Fruit fly (Drosophila melanogaster) whole organism, prepupa: ENCODE data around the gene Idh.

Experiments used
- Blimp-1 ChIP-seq: fragments of 200-800 bp; sonication (Bioruptor generic); optimal IDR thresholded peaks from 3 replicates; lab custom pipeline; 2017; ENCODE audit warnings: missing biosample characterization, missing genetic modification characterization, mild to moderate bottlenecking, moderate library complexity, missing genetic modification reagents
- CG10631 ChIP-seq: fragments of 200-800 bp; sonication (Bioruptor generic); optimal IDR thresholded peaks from 2 replicates; lab custom pipeline; 2016; ENCODE audit warnings: missing biosample characterization, missing genetic modification characterization
- CG10669 ChIP-seq: fragments of 200-800 bp; sonication (Bioruptor generic); optimal IDR thresholded peaks from 3 replicates; lab custom pipeline; 2018; ENCODE audit warnings: missing biosample characterization, mild to moderate bottlenecking, missing genetic modification characterization, moderate library complexity
- CG11294 ChIP-seq: fragments of 200-800 bp; sonication (Bioruptor generic); IDR thresholded peaks from 2 replicates; pipeline ENCODE4 v1.3.6; 2022; ENCODE audit warnings: missing biosample characterization, missing genetic modification characterization
- CG11762 ChIP-seq: fragments of 200-800 bp; sonication (Bioruptor generic); optimal IDR thresholded peaks from 3 replicates; lab custom pipeline; 2016; ENCODE audit warnings: missing biosample characterization, missing genetic modification characterization; ENCODE audit not compliant: insufficient read depth
- CG15336 ChIP-seq: fragments of 200-800 bp; sonication (Bioruptor generic); IDR thresholded peaks from 2 replicates; pipeline ENCODE4 v1.3.6; 2022; ENCODE audit warnings: missing biosample characterization, missing genetic modification characterization
- CG1621 ChIP-seq: fragments of 200-800 bp; sonication (Bioruptor generic); optimal IDR thresholded peaks from 3 replicates; lab custom pipeline; 2018; ENCODE audit warnings: missing biosample characterization, mild to moderate bottlenecking, missing genetic modification characterization
- CG16779 ChIP-seq: fragments of 200-800 bp; sonication (Bioruptor generic); optimal IDR thresholded peaks from 3 replicates; lab custom pipeline; 2017; ENCODE audit warnings: missing biosample characterization, mild to moderate bottlenecking, missing genetic modification characterization
- CG3032 ChIP-seq: fragments of 200-800 bp; optimal IDR thresholded peaks from 2 replicates; lab custom pipeline; 2019; ENCODE audit warnings: missing biosample characterization, mild to moderate bottlenecking, missing genetic modification characterization, moderate library complexity
- CG31627 ChIP-seq: fragments of 200-800 bp; sonication (Bioruptor generic); optimal IDR thresholded peaks from 3 replicates; lab custom pipeline; 2016; ENCODE audit warnings: missing biosample characterization, missing genetic modification characterization
- CG32006 ChIP-seq: fragments of 200-800 bp; sonication (Bioruptor generic); optimal IDR thresholded peaks from 3 replicates; lab custom pipeline; 2017; ENCODE audit warnings: missing biosample characterization, mild to moderate bottlenecking, missing genetic modification characterization
- CG4318 ChIP-seq: fragments of 200-800 bp; sonication (Bioruptor generic); optimal IDR thresholded peaks from 3 replicates; lab custom pipeline; 2017; ENCODE audit warnings: missing biosample characterization, mild to moderate bottlenecking, missing genetic modification characterization
- CG6792 ChIP-seq: fragments of 200-800 bp; sonication (Bioruptor generic); optimal IDR thresholded peaks from 3 replicates; lab custom pipeline; 2016; ENCODE audit warnings: missing biosample characterization, missing genetic modification characterization
- CG6808 ChIP-seq: fragments of 200-800 bp; sonication (Bioruptor generic); optimal IDR thresholded peaks from 3 replicates; lab custom pipeline; 2017; ENCODE audit warnings: missing biosample characterization, missing genetic modification characterization, mild to moderate bottlenecking, moderate library complexity, missing genetic modification reagents
- CG7368 ChIP-seq: fragments of 200-800 bp; sonication (Bioruptor generic); optimal IDR thresholded peaks from 3 replicates; lab custom pipeline; 2016; ENCODE audit warnings: missing biosample characterization, missing genetic modification characterization
- CG8119 ChIP-seq: fragments of 200-800 bp; sonication (Bioruptor generic); IDR thresholded peaks from 3 replicates; pipeline ENCODE4 v1.3.6; 2022; ENCODE audit warnings: missing biosample characterization, missing genetic modification characterization
- CG8319 ChIP-seq: fragments of 200-800 bp; sonication (Bioruptor generic); optimal IDR thresholded peaks from 3 replicates; lab custom pipeline; 2016; ENCODE audit warnings: missing biosample characterization, missing genetic modification characterization
- CG8632 ChIP-seq: fragments of 200-800 bp; sonication (Bioruptor generic); optimal IDR thresholded peaks from 3 replicates; lab custom pipeline; 2016; ENCODE audit warnings: missing biosample characterization, missing genetic modification characterization
- CG9139 ChIP-seq: fragments of 200-800 bp; sonication (Bioruptor generic); optimal IDR thresholded peaks from 3 replicates; lab custom pipeline; 2017; ENCODE audit warnings: missing biosample characterization, mild to moderate bottlenecking, missing genetic modification characterization
- Eip75B ChIP-seq: fragments of 200-800 bp; sonication (Bioruptor generic); optimal IDR thresholded peaks from 3 replicates; lab custom pipeline; 2016; ENCODE audit warnings: missing biosample characterization, missing genetic modification characterization
- Eip78C ChIP-seq: fragments of 200-800 bp; sonication (Bioruptor generic); peaks from one replicate; lab custom pipeline; 2016; ENCODE audit warnings: missing biosample characterization, missing genetic modification characterization
- Eip93F ChIP-seq: fragments of 200-800 bp; sonication (Bioruptor generic); optimal IDR thresholded peaks from 2 replicates; lab custom pipeline; 2016; ENCODE audit warnings: missing biosample characterization, mild to moderate bottlenecking, missing genetic modification characterization
- Ets96B ChIP-seq: fragments of 200-800 bp; optimal IDR thresholded peaks from 2 replicates; lab custom pipeline; 2019; ENCODE audit warnings: missing biosample characterization, mild to moderate bottlenecking, missing genetic modification characterization, moderate library complexity
- Hr39 ChIP-seq: fragments of 200-800 bp; sonication (Bioruptor generic); optimal IDR thresholded peaks from 2 replicates; lab custom pipeline; 2016; ENCODE audit warnings: missing biosample characterization, missing genetic modification characterization
- Hr4 ChIP-seq: fragments of 200-800 bp; sonication (Bioruptor generic); optimal IDR thresholded peaks from 3 replicates; lab custom pipeline; 2016; ENCODE audit warnings: missing biosample characterization, missing genetic modification characterization
- Lpt ChIP-seq: fragments of 200-800 bp; sonication (Bioruptor generic); optimal IDR thresholded peaks from 3 replicates; lab custom pipeline; 2016; ENCODE audit warnings: missing biosample characterization, missing genetic modification characterization
- Met ChIP-seq: fragments of 200-800 bp; sonication (Bioruptor generic); optimal IDR thresholded peaks from 3 replicates; lab custom pipeline; 2016; ENCODE audit warnings: missing biosample characterization, missing genetic modification characterization
- Sox102F ChIP-seq: fragments of 200-800 bp; sonication (Bioruptor generic); optimal IDR thresholded peaks from 2 replicates; lab custom pipeline; 2016; ENCODE audit warnings: missing biosample characterization, mild to moderate bottlenecking, missing genetic modification characterization
- Sox14 ChIP-seq: fragments of 200-800 bp; sonication (Bioruptor generic); optimal IDR thresholded peaks from 3 replicates; lab custom pipeline; 2016; ENCODE audit warnings: missing biosample characterization, missing genetic modification characterization
- Sox15 ChIP-seq: fragments of 200-800 bp; sonication (Bioruptor generic); optimal IDR thresholded peaks from 3 replicates; lab custom pipeline; 2016; ENCODE audit warnings: missing biosample characterization, missing genetic modification characterization
- cyc ChIP-seq: fragments of 200-800 bp; sonication (Bioruptor generic); optimal IDR thresholded peaks from 3 replicates; lab custom pipeline; 2016; ENCODE audit warnings: missing biosample characterization, missing genetic modification characterization
- dac ChIP-seq: fragments of 200-800 bp; sonication (Bioruptor generic); optimal IDR thresholded peaks from 2 replicates; lab custom pipeline; 2017; ENCODE audit warnings: missing biosample characterization, mild to moderate bottlenecking, missing genetic modification characterization
- dsx ChIP-seq: fragments of 200-800 bp; optimal IDR thresholded peaks from 3 replicates; lab custom pipeline; 2019; ENCODE audit warnings: missing biosample characterization, mild to moderate bottlenecking, missing genetic modification characterization, moderate library complexity; ENCODE audit not compliant: poor library complexity, severe bottlenecking
- eg ChIP-seq: fragments of 200-800 bp; sonication (Bioruptor generic); IDR thresholded peaks from 3 replicates; pipeline ENCODE4 v1.3.6; 2022; ENCODE audit warnings: missing biosample characterization, missing genetic modification characterization
- esn ChIP-seq: fragments of 200-800 bp; sonication (Bioruptor generic); optimal IDR thresholded peaks from 2 replicates; lab custom pipeline; 2016; ENCODE audit warnings: missing biosample characterization, mild to moderate bottlenecking, missing genetic modification characterization, moderate library complexity
- fd59A ChIP-seq: fragments of 200-800 bp; sonication (Bioruptor generic); optimal IDR thresholded peaks from 2 replicates; lab custom pipeline; 2017; ENCODE audit warnings: missing biosample characterization, mild to moderate bottlenecking, missing genetic modification characterization, missing genetic modification reagents
- fd85E ChIP-seq: fragments of 200-800 bp; sonication (Bioruptor generic); optimal IDR thresholded peaks from 3 replicates; lab custom pipeline; 2016; ENCODE audit warnings: missing biosample characterization, missing genetic modification characterization
- lz ChIP-seq: fragments of 200-800 bp; sonication (Bioruptor generic); optimal IDR thresholded peaks from 3 replicates; lab custom pipeline; 2016; ENCODE audit warnings: missing biosample characterization, missing genetic modification characterization
- net ChIP-seq: fragments of 200-800 bp; sonication (Bioruptor generic); optimal IDR thresholded peaks from 3 replicates; lab custom pipeline; 2016; ENCODE audit warnings: missing biosample characterization, missing genetic modification characterization
- pdm3 ChIP-seq: fragments of 200-800 bp; sonication (Bioruptor generic); optimal IDR thresholded peaks from 3 replicates; lab custom pipeline; 2016; ENCODE audit warnings: missing biosample characterization, missing genetic modification characterization
- salr ChIP-seq, 2 experiments: fragments of 200-800 bp; sonication (Bioruptor generic); optimal IDR thresholded peaks; 3 replicates each; lab custom pipeline; 2016 to 2018; ENCODE audit warnings: missing biosample characterization in 2 of 2, missing genetic modification characterization in 2 of 2, mild to moderate bottlenecking in 1 of 2
- ss ChIP-seq, 2 experiments: fragments of 200-800 bp; sonication (Bioruptor generic); optimal IDR thresholded peaks; 2 replicates in 1 of 2; 3 replicates in 1 of 2; lab custom pipeline; 2017 to 2018; ENCODE audit warnings: mild to moderate bottlenecking in 2 of 2, missing biosample characterization in 2 of 2, missing genetic modification characterization in 2 of 2, moderate library complexity in 1 of 2
- svp ChIP-seq: fragments of 200-800 bp; sonication (Bioruptor generic); peaks from one replicate; lab custom pipeline; 2016; ENCODE audit warnings: missing biosample characterization, missing genetic modification characterization
- topi ChIP-seq: fragments of 200-800 bp; sonication (Bioruptor generic); optimal IDR thresholded peaks from 3 replicates; lab custom pipeline; 2016; ENCODE audit warnings: missing biosample characterization, missing genetic modification characterization
- vri ChIP-seq: fragments of 200-800 bp; sonication (Bioruptor generic); optimal IDR thresholded peaks from 3 replicates; lab custom pipeline; 2016; ENCODE audit warnings: missing biosample characterization, mild to moderate bottlenecking, missing genetic modification characterization

Gene Idh

DNA sequence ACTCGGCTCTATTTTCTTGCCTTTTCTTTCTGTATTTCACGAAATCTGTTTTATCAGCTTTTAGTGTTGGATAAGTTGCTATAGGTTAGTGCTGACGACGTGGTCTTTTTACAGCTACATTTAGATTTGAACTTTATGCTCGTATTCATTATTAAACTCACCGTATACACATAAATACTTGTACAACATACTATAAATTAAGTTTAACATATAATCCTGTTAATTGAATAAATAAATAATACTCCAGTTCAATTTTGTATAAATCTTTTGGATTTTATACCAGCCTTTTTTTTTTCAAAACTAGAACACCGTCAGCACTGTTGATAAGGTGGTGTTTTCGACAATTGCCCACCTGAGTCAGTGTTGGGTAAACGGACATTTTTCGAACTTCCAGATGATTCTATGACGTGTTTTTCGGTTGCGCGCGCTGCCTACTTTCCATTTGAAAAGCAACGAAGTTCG is 51.8 kb downstream of the Idh start, which contains the start of gene BI-1:
BI-1 (minus strand) TSS at position 51 of the 462 bp plus-strand sequence.
- TF ChIP-seq esn (GFP tag; lab: Kevin White, UChicago) (peak; percentile 75), CG11294 (no peak), CG11762 (GFP tag; lab: Kevin White, UChicago) (peak; percentile 43), CG6792 (peak; percentile 37), CG16779 (tag; lab: Kevin White, UChicago) (no peak), Ets96B (peak; percentile 39), CG1621 (tag; lab: Kevin White, UChicago) (no peak), CG8632 (GFP tag; lab: Kevin White, UChicago) (peak; percentile 40), lz (GFP tag; lab: Kevin White, UChicago) (peak; percentile 69), pdm3 (no peak), Lpt (GFP tag; lab: Kevin White, UChicago) (no peak), Eip78C (GFP tag; lab: Kevin White, UChicago) (peak; percentile 80), CG3032 (tag; lab: Kevin White, UChicago) (peak; percentile 66), eg (GFP tag; lab: Robert Waterston, UW) (no peak), CG10631 (GFP tag; lab: Kevin White, UChicago) (no peak), CG8119 (GFP tag; lab: Robert Waterston, UW) (peak; percentile 22; the same call in 1 of the 3 replicates), fd85E (GFP tag; lab: Kevin White, UChicago) (peak; percentile 38), Sox14 (GFP tag; lab: Kevin White, UChicago) (peak; percentile 28), CG9139 (GFP tag; lab: Kevin White, UChicago) (no peak), CG8319 (GFP tag; lab: Kevin White, UChicago) (peak; percentile 63), Hr4 (GFP tag; lab: Kevin White, UChicago) (no peak), CG15336 (no peak), svp (GFP tag; lab: Kevin White, UChicago) (no peak), Met (GFP tag; lab: Kevin White, UChicago) (no peak), CG10669 (GFP tag; lab: Kevin White, UChicago) (no peak), Sox102F (GFP tag; lab: Kevin White, UChicago) (no peak), fd59A (GFP tag; lab: Kevin White, UChicago) (peak; percentile 16), salr (GFP tag; optimal IDR thresholded peaks at IDR 0.05; lab: Kevin White, UChicago) (no peak), CG6808 (GFP tag; lab: Kevin White, UChicago) (peak; percentile 52), dac (GFP tag; lab: Kevin White, UChicago) (no peak), CG32006 (GFP tag; lab: Kevin White, UChicago) (no peak), Hr39 (GFP tag; lab: Kevin White, UChicago) (no peak), Eip93F (no peak), CG31627 (GFP tag; lab: Kevin White, UChicago) (peak; percentile 22), topi (peak; percentile 75), Sox15 (peak; percentile 19), Blimp-1 (GFP tag; lab: Kevin White, UChicago) (no peak), CG7368 (no peak), cyc (GFP tag; lab: Kevin White, UChicago) (peak; percentile 59), CG4318 (GFP tag; lab: Kevin White, UChicago) (no peak), Eip75B (no peak), dsx (peak; percentile 67)

DNA sequence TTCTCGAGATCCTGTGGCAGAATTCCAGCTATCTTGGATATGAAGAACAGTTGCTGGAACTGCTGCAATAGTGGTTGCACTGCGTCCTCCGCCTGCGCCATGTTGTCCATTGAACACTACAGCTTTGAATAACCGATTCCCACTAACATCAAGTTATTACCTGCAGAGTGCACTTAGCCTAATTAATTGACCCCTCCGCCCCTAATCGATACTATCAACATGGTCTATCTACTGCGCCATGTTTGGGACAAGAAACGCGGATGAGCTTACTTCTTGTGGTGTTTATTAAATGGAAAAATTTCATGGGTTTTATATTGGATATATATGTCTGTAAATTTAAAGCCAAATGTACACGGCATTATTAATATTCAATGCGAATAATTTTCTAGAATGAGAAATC is 53.8 kb downstream of the Idh start, which contains the start of gene Gr66a:
Gr66a (minus strand) TSS at position 101 of the 400 bp plus-strand sequence.
- TF ChIP-seq Met (GFP tag; lab: Kevin White, UChicago) (no peak), vri (GFP tag; lab: Kevin White, UChicago) (no peak), ss (GFP tag; optimal IDR thresholded peaks at IDR 0.05; lab: Kevin White, UChicago) (no peak), svp (GFP tag; lab: Kevin White, UChicago) (no peak), CG8632 (GFP tag; lab: Kevin White, UChicago) (no peak), CG31627 (GFP tag; lab: Kevin White, UChicago) (no peak), CG8319 (GFP tag; lab: Kevin White, UChicago) (no peak), CG7368 (no peak), net (GFP tag; lab: Kevin White, UChicago) (no peak), CG4318 (GFP tag; lab: Kevin White, UChicago) (no peak), CG11762 (GFP tag; lab: Kevin White, UChicago) (no peak), fd59A (GFP tag; lab: Kevin White, UChicago) (no peak)
